Fruit fly (Drosophila melanogaster): ENCODE results near the gene Sec23.

Gene Sec23

DNA sequence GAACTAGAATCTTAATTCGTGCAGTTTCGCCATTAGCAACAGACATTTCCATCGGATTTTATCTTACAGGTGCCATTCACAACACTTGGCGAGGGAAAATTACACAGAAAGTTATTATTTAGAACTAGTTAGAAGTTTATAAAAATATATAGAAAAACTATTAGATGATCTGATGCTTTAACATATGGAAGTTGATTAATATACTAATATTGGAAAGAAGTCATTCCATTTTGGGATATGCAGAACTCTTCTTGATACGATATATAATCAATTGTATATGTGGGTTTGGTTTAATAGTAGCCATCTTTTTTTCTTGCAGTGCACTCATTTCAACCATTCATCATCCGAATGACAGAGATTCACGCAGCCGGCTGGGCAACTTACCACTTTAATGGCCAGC is 33.4 kb downstream of the Sec23 start:
- TF ChIP-seq tai (GFP tag; optimal IDR thresholded peaks at IDR 0.05): no peak
- TF ChIP-seq br (GFP tag; optimal IDR thresholded peaks at IDR 0.05): no peak
- no peak for TF ChIP-seq dl (GFP tag; optimal IDR thresholded peaks at IDR 0.05; ENCODE audit: insufficient read depth in 1 of 2, partially characterized antibody in 2 of 2)
- no peak for TF ChIP-seq OdsH (GFP tag; optimal IDR thresholded peaks at IDR 0.05)
- TF ChIP-seq jim (GFP tag; optimal IDR thresholded peaks at IDR 0.05): no peak
- no peak for TF ChIP-seq brk (GFP tag; optimal IDR thresholded peaks at IDR 0.05)
- TF ChIP-seq h (GFP tag; optimal IDR thresholded peaks at IDR 0.05): no peak
- no peak for TF ChIP-seq Abd-B (GFP tag; optimal IDR thresholded peaks at IDR 0.05)
- TF ChIP-seq Vsx2 (GFP tag; optimal IDR thresholded peaks at IDR 0.05; ENCODE audit: partially characterized antibody): no peak
- TF ChIP-seq Hr78 (GFP tag; optimal IDR thresholded peaks at IDR 0.05): no peak

- no peak for TF ChIP-seq br (GFP tag; optimal IDR thresholded peaks at IDR 0.05)
- peak; percentile 22 for TF ChIP-seq sv (GFP tag; optimal IDR thresholded peaks at IDR 0.05)
Observed at dm6 chr3R:5682921-5683748, 34.3 kb downstream of the Sec23 start.

DNA sequence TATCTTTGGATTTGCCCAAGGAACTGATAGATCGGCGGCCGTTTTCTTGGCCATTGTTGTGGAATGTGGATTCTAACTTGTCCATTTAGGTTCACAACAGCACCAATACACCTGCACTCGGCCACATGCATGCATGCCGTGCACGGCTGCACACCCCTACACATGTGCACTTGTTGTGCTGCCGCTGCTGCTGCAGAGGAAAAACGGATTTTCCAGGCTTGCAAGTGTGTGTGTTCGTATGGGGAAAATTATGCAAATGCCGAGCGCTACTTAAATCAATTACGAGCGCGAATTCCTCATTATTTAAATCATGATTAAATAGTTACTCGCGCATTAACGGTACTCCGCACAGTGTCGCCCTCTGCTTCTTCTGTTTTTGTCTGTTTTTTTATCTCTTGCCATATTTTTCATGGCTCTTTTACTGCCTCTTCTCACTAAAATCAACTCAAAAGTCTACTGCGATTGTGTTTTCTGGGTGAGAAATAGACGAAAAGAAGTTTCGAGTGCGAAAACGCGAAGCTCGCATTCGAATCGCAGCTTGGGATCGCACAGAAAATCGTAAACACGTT is 35.8 kb downstream of the Sec23 start:
- TF ChIP-seq Hnf4 (GFP tag; optimal IDR thresholded peaks at IDR 0.05): no peak
- no peak for TF ChIP-seq psq (GFP tag; optimal IDR thresholded peaks at IDR 0.05)
- no peak for TF ChIP-seq CG9705 (GFP tag; optimal IDR thresholded peaks at IDR 0.05)
- TF ChIP-seq OdsH (GFP tag; optimal IDR thresholded peaks at IDR 0.05): no peak
- no peak for TF ChIP-seq N (GFP tag; optimal IDR thresholded peaks at IDR 0.05)
- no peak for TF ChIP-seq Rel (GFP tag; optimal IDR thresholded peaks at IDR 0.05)
- no peak for TF ChIP-seq Rel (tag; optimal IDR thresholded peaks at IDR 0.05)
- TF ChIP-seq Dif (GFP tag; optimal IDR thresholded peaks at IDR 0.05; ENCODE audit: partially characterized antibody): no peak
- no peak for TF ChIP-seq CrebA (GFP tag; optimal IDR thresholded peaks at IDR 0.05; ENCODE audit: borderline replicate concordance)
- no peak for TF ChIP-seq tai (GFP tag; optimal IDR thresholded peaks at IDR 0.05)
- TF ChIP-seq Jra (GFP tag; optimal IDR thresholded peaks at IDR 0.05): no peak
- no peak for TF ChIP-seq foxo (GFP tag; optimal IDR thresholded peaks at IDR 0.05)
- no peak for TF ChIP-seq br (GFP tag; optimal IDR thresholded peaks at IDR 0.05)
- TF ChIP-seq dsf (GFP tag; optimal IDR thresholded peaks at IDR 0.05; ENCODE audit: borderline replicate concordance): no peak
- no peak for TF ChIP-seq Hr78 (GFP tag; optimal IDR thresholded peaks at IDR 0.05)
- no peak for TF ChIP-seq jim (GFP tag; optimal IDR thresholded peaks at IDR 0.05)
- no peak for TF ChIP-seq h (GFP tag; optimal IDR thresholded peaks at IDR 0.05)
- TF ChIP-seq dmrt93B (GFP tag; optimal IDR thresholded peaks at IDR 0.05): no peak
- TF ChIP-seq woc (GFP tag; optimal IDR thresholded peaks at IDR 0.05): no peak
- no peak for TF ChIP-seq Abd-B (GFP tag; optimal IDR thresholded peaks at IDR 0.05)
- no peak for TF ChIP-seq ey (GFP tag; optimal IDR thresholded peaks at IDR 0.05)

DNA sequence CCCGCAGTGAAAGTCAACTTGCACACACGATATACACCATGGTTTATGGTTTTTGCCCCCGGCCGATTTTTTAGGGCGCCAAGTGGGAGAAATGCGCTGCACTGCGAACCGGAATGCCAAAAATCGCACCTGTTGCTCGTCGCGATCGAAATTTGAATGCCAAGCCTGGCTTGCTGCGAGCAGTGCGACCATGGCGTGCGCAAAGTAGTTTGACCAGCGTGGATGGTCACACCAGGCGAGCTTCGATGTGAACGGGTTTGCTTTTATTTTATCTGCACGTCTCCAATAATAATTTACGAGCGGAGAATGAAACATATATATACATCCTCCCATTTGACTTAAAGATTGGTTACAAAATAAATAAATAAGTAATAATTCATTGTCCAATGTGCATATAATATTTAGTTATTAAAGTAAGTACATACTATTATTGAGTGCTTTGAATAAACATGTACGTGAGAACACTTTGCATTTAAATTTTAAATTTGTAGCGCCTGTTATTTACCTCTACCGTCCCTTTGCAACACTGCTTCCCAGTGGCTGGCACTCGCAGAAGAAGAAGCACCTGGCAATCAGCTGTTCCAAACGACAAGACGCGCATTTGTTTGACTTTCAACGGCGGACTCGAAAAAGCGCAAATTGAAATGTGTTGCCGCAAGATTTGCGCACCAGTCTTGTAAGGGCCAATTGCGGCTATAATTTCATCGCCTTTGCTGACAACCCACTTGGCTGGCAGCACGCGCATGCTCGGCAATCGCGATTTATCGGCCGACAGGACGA is 36.6 kb downstream of the Sec23 start, which contains the start of the genes Rab23 and plx:
Rab23 (minus strand) TSS at position 166 of the 780 bp plus-strand sequence.
plx (plus strand) TSS at position 587 of the 780 bp plus-strand sequence.
- peak; percentile 31 for TF ChIP-seq tai (GFP tag; optimal IDR thresholded peaks at IDR 0.05)
- TF ChIP-seq dmrt93B (GFP tag; optimal IDR thresholded peaks at IDR 0.05): no peak
- TF ChIP-seq foxo (GFP tag; optimal IDR thresholded peaks at IDR 0.05): peak in 1 of 2 experiments; percentile 28
- no peak for TF ChIP-seq pan (optimal IDR thresholded peaks at IDR 0.05)
- TF ChIP-seq fru (GFP tag; optimal IDR thresholded peaks at IDR 0.05): no peak
- no peak for TF ChIP-seq jim (GFP tag; optimal IDR thresholded peaks at IDR 0.05)
- peak; percentile 19 for TF ChIP-seq Jra (GFP tag; optimal IDR thresholded peaks at IDR 0.05)
- no peak for TF ChIP-seq Hr83 (GFP tag; optimal IDR thresholded peaks at IDR 0.05; ENCODE audit: poor library complexity, severe bottlenecking)
- no peak for TF ChIP-seq Abd-B (GFP tag; optimal IDR thresholded peaks at IDR 0.05)
- TF ChIP-seq ey (GFP tag; optimal IDR thresholded peaks at IDR 0.05): no peak
- no peak for TF ChIP-seq CrebA (GFP tag; optimal IDR thresholded peaks at IDR 0.05; ENCODE audit: borderline replicate concordance)
- peak; percentile 18 for TF ChIP-seq HLH106 (tag; optimal IDR thresholded peaks at IDR 0.05)
- TF ChIP-seq Myc (optimal IDR thresholded peaks at IDR 0.05): peak; percentile 53
- TF ChIP-seq OdsH (GFP tag; optimal IDR thresholded peaks at IDR 0.05): peak; percentile 4
- peak; percentile 54 for TF ChIP-seq Hnf4 (GFP tag; optimal IDR thresholded peaks at IDR 0.05)
- peak; percentile 39 for TF ChIP-seq rgr (GFP tag; optimal IDR thresholded peaks at IDR 0.05)
- peak; percentile 51 for TF ChIP-seq Dif (GFP tag; optimal IDR thresholded peaks at IDR 0.05; ENCODE audit: partially characterized antibody)
- no peak for TF ChIP-seq dl (GFP tag; optimal IDR thresholded peaks at IDR 0.05; ENCODE audit: insufficient read depth in 1 of 2, partially characterized antibody in 2 of 2)
- TF ChIP-seq h (GFP tag; optimal IDR thresholded peaks at IDR 0.05): peak; percentile 29
- TF ChIP-seq GATAd (GFP tag; optimal IDR thresholded peaks at IDR 0.05): no peak

Data from whole organism, wandering third instar larva.